Worm (Caenorhabditis elegans) whole organism, midembryonic: ENCODE data around the gene pct-1.

Experiments
- flt-1 ChIP-seq: fragments of 200-800 bp; sonication (Bioruptor generic); IDR thresholded peaks from 2 replicates; pipeline ENCODE4 v1.3.6; 2022; ENCODE audit warnings: missing genetic modification characterization, missing compliant biosample characterization
- ztf-23 ChIP-seq: fragments of 200-800 bp; sonication (Bioruptor generic); IDR thresholded peaks from 2 replicates; pipeline ENCODE4 v1.3.6; 2022; ENCODE audit warnings: missing genetic modification reagents, missing genetic modification characterization, missing compliant biosample characterization

DNA sequence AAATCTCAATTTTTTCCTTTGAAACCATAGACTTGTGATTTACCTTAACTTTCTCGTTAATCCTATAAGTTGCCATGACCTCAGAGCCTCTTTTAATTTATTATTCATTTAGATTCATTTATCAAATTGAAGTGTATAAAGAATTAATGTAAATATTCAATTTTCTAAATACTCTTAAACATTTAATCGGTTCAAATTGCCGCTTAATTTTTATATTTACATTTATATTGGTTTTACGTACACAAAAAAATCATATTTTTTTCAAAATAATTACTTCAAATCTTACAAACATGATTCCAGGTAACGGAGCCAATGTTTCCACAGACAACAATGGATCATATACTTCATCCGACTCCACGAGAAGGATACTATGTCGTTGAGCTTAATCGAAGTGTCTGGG is 27.8 kb upstream of the pct-1 start, which contains the start of gene pmk-1:
- TF ChIP-seq flt-1 (GFP tag; lab: Robert Waterston, UW) (no peak), ztf-23 (GFP tag; lab: Robert Waterston, UW) (no peak)
